Fruit fly (Drosophila melanogaster): Measurements from ENCODE around the gene Snmp1.

Gene Snmp1

DNA sequence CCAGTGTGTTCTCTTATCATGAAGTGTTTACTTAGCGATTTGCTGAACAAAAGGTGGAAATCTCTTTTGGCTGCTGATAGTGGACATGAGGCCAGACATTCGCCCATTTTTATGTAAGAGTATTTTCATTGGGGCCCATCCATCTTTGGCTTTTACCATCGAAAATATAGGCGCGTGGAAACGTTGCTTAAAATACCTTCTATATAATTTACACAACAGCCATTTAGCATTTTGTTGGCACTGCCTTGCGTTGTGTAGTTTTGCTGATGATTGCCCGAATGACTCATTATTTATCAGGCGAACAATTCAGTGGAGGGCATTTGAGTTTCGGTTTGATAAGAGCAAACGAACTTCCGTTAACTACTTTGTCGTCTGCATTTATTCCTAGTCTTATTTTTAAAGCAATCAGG is 6.4 kb downstream of the Snmp1 start (continued):
- no peak for TF ChIP-seq run (tag; optimal IDR thresholded peaks at IDR 0.05)
- peak; percentile 40 for TF ChIP-seq Adf1 (GFP tag; IDR thresholded peaks at IDR 0.05)
- TF ChIP-seq Hey (tag; optimal IDR thresholded peaks at IDR 0.05) = peak; percentile 3
- TF ChIP-seq CG3281 (GFP tag; optimal IDR thresholded peaks at IDR 0.05) = no peak
- peak; percentile 62; the same call in 1 of the 3 replicates for TF ChIP-seq CG2199 (GFP tag; IDR thresholded peaks at IDR 0.05)
- peak in 1 of 2 experiments; percentile 85 for TF ChIP-seq Pdp1 (GFP tag; optimal IDR thresholded peaks at IDR 0.05)
- peak; percentile 52 for TF ChIP-seq Bteb2 (GFP tag; optimal IDR thresholded peaks at IDR 0.05)
- peak; percentile 89 for TF ChIP-seq sd (tag; optimal IDR thresholded peaks at IDR 0.05)
- no peak for TF ChIP-seq CG9797 (GFP tag; optimal IDR thresholded peaks at IDR 0.05)
- peak; percentile 5 for TF ChIP-seq dm (GFP tag; optimal IDR thresholded peaks at IDR 0.05)
- peak; percentile 36 for TF ChIP-seq CG10543 (GFP tag; optimal IDR thresholded peaks at IDR 0.05)
- TF ChIP-seq CG17802 (tag; optimal IDR thresholded peaks at IDR 0.05) = no peak
- TF ChIP-seq CG18011 (GFP tag; optimal IDR thresholded peaks at IDR 0.05) = peak; percentile 52
- peak; percentile 25 for TF ChIP-seq CG1792 (GFP tag; optimal IDR thresholded peaks at IDR 0.05)
- peak; percentile 43 for TF ChIP-seq CG3847 (GFP tag; IDR thresholded peaks at IDR 0.05)
- peak; percentile 1 for TF ChIP-seq Antp (GFP tag; optimal IDR thresholded peaks at IDR 0.05)
- TF ChIP-seq CG32532 (GFP tag; IDR thresholded peaks at IDR 0.05) = peak; percentile 50; the same call in 1 of the 2 replicates
- TF ChIP-seq H2.0 (GFP tag; IDR thresholded peaks at IDR 0.05) = peak; percentile 71
- 0 out of 3 replicates have a peak, but pooled peaks have one; percentile 52 for TF ChIP-seq Dbx (GFP tag; IDR thresholded peaks at IDR 0.05)
- TF ChIP-seq CG11456 (GFP tag; IDR thresholded peaks at IDR 0.05) = no peak
- TF ChIP-seq CG1233 (GFP tag; optimal IDR thresholded peaks at IDR 0.05) = peak; percentile 28
- peak; percentile 36 for TF ChIP-seq unpg (GFP tag; optimal IDR thresholded peaks at IDR 0.05)
- no peak for TF ChIP-seq Rx (GFP tag; IDR thresholded peaks at IDR 0.05)
- peak; percentile 23 for TF ChIP-seq CG12391 (tag; optimal IDR thresholded peaks at IDR 0.05)
- 0 out of 2 replicates have a peak, but pooled peaks have one; percentile 42 for TF ChIP-seq Lim3 (GFP tag; IDR thresholded peaks at IDR 0.05)
- TF ChIP-seq Mes4 (GFP tag; optimal IDR thresholded peaks at IDR 0.05) = peak; percentile 22
- peak; percentile 69 for TF ChIP-seq gro (GFP tag; optimal IDR thresholded peaks at IDR 0.05)
- no peak for TF ChIP-seq Opbp (GFP tag; IDR thresholded peaks at IDR 0.05; ENCODE audit: partially characterized antibody)
- TF ChIP-seq CG8359 (GFP tag; optimal IDR thresholded peaks at IDR 0.05; ENCODE audit: borderline replicate concordance) = no peak
- TF ChIP-seq CG14965 (GFP tag; optimal IDR thresholded peaks at IDR 0.05; ENCODE audit: borderline replicate concordance) = no peak
- TF ChIP-seq her (GFP tag; optimal IDR thresholded peaks at IDR 0.05) = peak; percentile 0
- no peak for TF ChIP-seq D (optimal IDR thresholded peaks at IDR 0.05)
- no peak for TF ChIP-seq D (GFP tag; optimal IDR thresholded peaks at IDR 0.05)
- TF ChIP-seq Asciz (GFP tag; optimal IDR thresholded peaks at IDR 0.05) = no peak
- TF ChIP-seq CG10274 (GFP tag; optimal IDR thresholded peaks at IDR 0.05) = peak; percentile 25
- no peak for TF ChIP-seq trh (GFP tag; optimal IDR thresholded peaks at IDR 0.05)
- TF ChIP-seq CG3995 (GFP tag; optimal IDR thresholded peaks at IDR 0.05) = no peak
- TF ChIP-seq org-1 (GFP tag; optimal IDR thresholded peaks at IDR 0.05) = peak; percentile 23
- TF ChIP-seq CG4404 (GFP tag; IDR thresholded peaks at IDR 0.05) = no peak
- 0 out of 2 replicates have a peak, but pooled peaks have one; percentile 21 for TF ChIP-seq CG4730 (GFP tag; IDR thresholded peaks at IDR 0.05)
- peak; percentile 13 for TF ChIP-seq jing (GFP tag; optimal IDR thresholded peaks at IDR 0.05)
- peak; percentile 17 for TF ChIP-seq Deaf1 (tag; optimal IDR thresholded peaks at IDR 0.05)
- peak; percentile 0 for TF ChIP-seq vfl (GFP tag; optimal IDR thresholded peaks at IDR 0.05)
- peak; percentile 49 for TF ChIP-seq Hand (GFP tag; optimal IDR thresholded peaks at IDR 0.05)
- TF ChIP-seq CG11560 (tag; IDR thresholded peaks at IDR 0.05) = 0 out of 3 replicates have a peak, but pooled peaks have one; percentile 21
- peak; percentile 5 for TF ChIP-seq CG12942 (GFP tag; optimal IDR thresholded peaks at IDR 0.05)
- no peak for TF ChIP-seq aop (GFP tag; IDR thresholded peaks at IDR 0.05)
- no peak for TF ChIP-seq C15 (GFP tag; IDR thresholded peaks at IDR 0.05)
- peak; percentile 67 for TF ChIP-seq CG7786 (GFP tag; optimal IDR thresholded peaks at IDR 0.05)
- peak; percentile 61 for TF ChIP-seq CG34376 (GFP tag; optimal IDR thresholded peaks at IDR 0.05)
- TF ChIP-seq H15 (GFP tag; IDR thresholded peaks at IDR 0.05) = 0 out of 3 replicates have a peak, but pooled peaks have one; percentile 7
